Worm (Caenorhabditis elegans) whole organism, young adult: ENCODE results near the gene C35D10.8.

ENCODE experiments used
- ceh-27 ChIP-seq: fragments of 200-800 bp; sonication (Bioruptor generic); optimal IDR thresholded peaks from 2 replicates; lab custom pipeline; 2018; ENCODE audit warnings: mild to moderate bottlenecking, missing genetic modification characterization, moderate library complexity, missing compliant biosample characterization
- mes-4 ChIP-seq: sonication (generic microtip); optimal IDR thresholded peaks from 2 replicates; lab custom pipeline; 2016; ENCODE audit warnings: missing genotype, missing genetic modification characterization, missing compliant biosample characterization

- no peak for TF ChIP-seq ceh-27 (GFP tag; lab: Kevin White, UChicago)
- TF ChIP-seq mes-4, result no peak
These were observed 50.4 kb downstream of the C35D10.8 start, which contains the start of gene F26F4.8 for ce11 chrIII:4905405-4905804.
